Worm (Caenorhabditis elegans): Measurements from ENCODE around the gene F46C8.1.

F46C8.1 gene

DNA sequence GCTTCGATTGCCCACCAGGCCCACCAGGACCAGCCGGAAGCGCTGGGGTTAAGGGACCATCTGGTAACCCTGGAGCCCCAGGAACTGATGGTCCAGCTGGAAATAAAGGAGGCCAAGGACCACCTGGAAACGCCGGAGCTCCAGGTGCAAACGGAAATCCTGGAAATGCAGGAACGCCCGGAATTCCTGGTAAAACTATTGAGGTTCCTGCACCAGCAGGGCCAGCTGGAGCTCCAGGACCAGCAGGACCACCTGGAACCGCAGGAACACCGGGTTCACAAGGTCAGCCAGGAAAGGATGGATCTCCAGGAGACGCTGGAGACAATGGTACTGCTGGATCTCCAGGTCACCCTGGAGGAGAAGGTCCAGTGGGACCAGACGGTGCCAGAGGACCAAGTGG lies 562 bp upstream of the F46C8.1 start:
- TF ChIP-seq nhr-90 (tag; optimal IDR thresholded peaks at IDR 0.05; ENCODE audit: poor library complexity) (no peak), lin-39 (tag; optimal IDR thresholded peaks at IDR 0.05) (no peak), fos-1 (tag; optimal IDR thresholded peaks at IDR 0.05) (no peak), sup-37 (GFP tag; optimal IDR thresholded peaks at IDR 0.05) (no peak), pqm-1 (tag; optimal IDR thresholded peaks at IDR 0.05) (no peak), lin-35 (GFP tag; optimal IDR thresholded peaks at IDR 0.05) (no peak), snu-23 (GFP tag; optimal IDR thresholded peaks at IDR 0.05) (no peak), xbp-1 (tag; optimal IDR thresholded peaks at IDR 0.05) (no peak), ces-1 (GFP tag; optimal IDR thresholded peaks at IDR 0.05) (no peak), blmp-1 (tag; optimal IDR thresholded peaks at IDR 0.05) (no peak), dsc-1 (tag; optimal IDR thresholded peaks at IDR 0.05) (no peak), tlp-1 (tag; optimal IDR thresholded peaks at IDR 0.05) (no peak), elt-3 (tag; optimal IDR thresholded peaks at IDR 0.05) (no peak), F16B12.6 (tag; optimal IDR thresholded peaks at IDR 0.05) (no peak), grh-1 (GFP tag; IDR thresholded peaks at IDR 0.05) (no peak), hlh-4 (tag; optimal IDR thresholded peaks at IDR 0.05) (no peak)

DNA sequence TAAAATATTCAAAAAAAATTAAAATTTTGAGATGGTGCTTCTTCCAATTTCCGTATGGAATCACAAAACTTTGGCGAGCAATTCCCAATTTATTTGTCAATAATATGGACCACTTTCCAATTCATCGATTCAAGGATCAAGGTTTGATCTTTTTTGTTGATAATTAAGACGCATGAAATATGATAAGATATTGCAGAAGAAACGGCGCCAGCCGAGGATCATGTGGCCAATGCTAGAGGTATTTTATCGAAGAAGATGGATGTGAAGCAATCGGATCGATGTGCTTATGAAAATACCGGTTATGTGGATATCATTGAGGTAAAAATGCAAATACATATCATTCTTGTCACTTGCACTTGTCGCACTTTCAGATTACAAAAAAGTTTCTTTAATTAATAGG lies 2.2 kb downstream of the F46C8.1 start:
- TF ChIP-seq nhr-19 (GFP tag; conservative IDR thresholded peaks at IDR 0.05): no peak
- no peak for TF ChIP-seq grh-1 (GFP tag; IDR thresholded peaks at IDR 0.05)
- TF ChIP-seq C34B4.2 (tag; optimal IDR thresholded peaks at IDR 0.05): no peak
- peak; percentile 28 for TF ChIP-seq nhr-85 (tag)
- peak; percentile 63 for TF ChIP-seq blmp-1 (tag; optimal IDR thresholded peaks at IDR 0.05)
- TF ChIP-seq hpl-2 (GFP tag; optimal IDR thresholded peaks at IDR 0.05): no peak
- TF ChIP-seq pqm-1 (tag; optimal IDR thresholded peaks at IDR 0.05): no peak
- TF ChIP-seq lir-3 (tag; optimal IDR thresholded peaks at IDR 0.05; ENCODE audit: poor library complexity): no peak
- TF ChIP-seq pag-3 (tag; optimal IDR thresholded peaks at IDR 0.05; ENCODE audit: borderline replicate concordance, insufficient read depth): no peak
- no peak for TF ChIP-seq nhr-237 (tag; optimal IDR thresholded peaks at IDR 0.05)
- no peak for TF ChIP-seq lin-14 (GFP tag; optimal IDR thresholded peaks at IDR 0.05)
- TF ChIP-seq aha-1 (tag; optimal IDR thresholded peaks at IDR 0.05): no peak
- TF ChIP-seq hlh-17 (GFP tag; optimal IDR thresholded peaks at IDR 0.05; ENCODE audit: borderline replicate concordance): no peak
- no peak for TF ChIP-seq efl-1 (optimal IDR thresholded peaks at IDR 0.05)
- TF ChIP-seq efl-1 (GFP tag; optimal IDR thresholded peaks at IDR 0.05 in 1 of 2): peak in 1 of 2 experiments; percentile 90
- no peak for TF ChIP-seq lin-13 (GFP tag; optimal IDR thresholded peaks at IDR 0.05)
- TF ChIP-seq ceh-88 (GFP tag; IDR thresholded peaks at IDR 0.05): no peak
- no peak for TF ChIP-seq isw-1 (GFP tag; IDR thresholded peaks at IDR 0.05)
- TF ChIP-seq zip-4 (GFP tag; optimal IDR thresholded peaks at IDR 0.05): no peak
- no peak for TF ChIP-seq alr-1 (tag; optimal IDR thresholded peaks at IDR 0.05; ENCODE audit: borderline replicate concordance)
- no peak for TF ChIP-seq dsc-1 (tag; optimal IDR thresholded peaks at IDR 0.05)
- TF ChIP-seq ama-1 (optimal IDR thresholded peaks at IDR 0.05): no peak
- peak in 1 of 6 experiments; percentile 51 for TF ChIP-seq elt-3 (tag; optimal IDR thresholded peaks at IDR 0.05)
- no peak for TF ChIP-seq nhr-77 (tag; optimal IDR thresholded peaks at IDR 0.05)
- no peak for TF ChIP-seq swsn-7 (tag; optimal IDR thresholded peaks at IDR 0.05)
- TF ChIP-seq unc-86 (tag; optimal IDR thresholded peaks at IDR 0.05): no peak
- no peak for TF ChIP-seq tbx-2 (tag; optimal IDR thresholded peaks at IDR 0.05)

- TF ChIP-seq grh-1 (GFP tag; IDR thresholded peaks at IDR 0.05) (no peak), blmp-1 (tag; optimal IDR thresholded peaks at IDR 0.05) (peak; percentile 89), unc-30 (tag; optimal IDR thresholded peaks at IDR 0.05) (no peak), ceh-63 (GFP tag; optimal IDR thresholded peaks at IDR 0.05) (no peak), ces-1 (GFP tag; optimal IDR thresholded peaks at IDR 0.05) (no peak), lin-15B (tag; optimal IDR thresholded peaks at IDR 0.05) (no peak), aha-1 (tag; optimal IDR thresholded peaks at IDR 0.05) (no peak), mep-1 (tag; optimal IDR thresholded peaks at IDR 0.05) (no peak)
These were observed 5.1 kb downstream of the F46C8.1 start for ce11 chrX:7553331-7553730.

Measured in whole organism, L1 larva.